Fruit fly (Drosophila melanogaster) whole organism, prepupa: ENCODE results near the gene dco.

ENCODE experiments used
- CG10631 ChIP-seq: fragments of 200-800 bp; sonication (Bioruptor generic); optimal IDR thresholded peaks from 2 replicates; lab custom pipeline; 2016; ENCODE audit warnings: missing biosample characterization, missing genetic modification characterization
- CG10669 ChIP-seq: fragments of 200-800 bp; sonication (Bioruptor generic); optimal IDR thresholded peaks from 3 replicates; lab custom pipeline; 2018; ENCODE audit warnings: missing biosample characterization, mild to moderate bottlenecking, missing genetic modification characterization, moderate library complexity
- CG11294 ChIP-seq: fragments of 200-800 bp; sonication (Bioruptor generic); IDR thresholded peaks from 2 replicates; pipeline ENCODE4 v1.3.6; 2022; ENCODE audit warnings: missing biosample characterization, missing genetic modification characterization
- CG11762 ChIP-seq: fragments of 200-800 bp; sonication (Bioruptor generic); optimal IDR thresholded peaks from 3 replicates; lab custom pipeline; 2016; ENCODE audit warnings: missing biosample characterization, missing genetic modification characterization; ENCODE audit not compliant: insufficient read depth
- CG15336 ChIP-seq: fragments of 200-800 bp; sonication (Bioruptor generic); IDR thresholded peaks from 2 replicates; pipeline ENCODE4 v1.3.6; 2022; ENCODE audit warnings: missing biosample characterization, missing genetic modification characterization
- CG1621 ChIP-seq: fragments of 200-800 bp; sonication (Bioruptor generic); optimal IDR thresholded peaks from 3 replicates; lab custom pipeline; 2018; ENCODE audit warnings: missing biosample characterization, mild to moderate bottlenecking, missing genetic modification characterization
- CG3032 ChIP-seq: fragments of 200-800 bp; optimal IDR thresholded peaks from 2 replicates; lab custom pipeline; 2019; ENCODE audit warnings: missing biosample characterization, mild to moderate bottlenecking, missing genetic modification characterization, moderate library complexity
- CG4318 ChIP-seq: fragments of 200-800 bp; sonication (Bioruptor generic); optimal IDR thresholded peaks from 3 replicates; lab custom pipeline; 2017; ENCODE audit warnings: missing biosample characterization, mild to moderate bottlenecking, missing genetic modification characterization
- CG6163 ChIP-seq: fragments of 200-800 bp; sonication (Bioruptor generic); IDR thresholded peaks from 3 replicates; pipeline ENCODE4 v1.3.6; 2022; ENCODE audit warnings: missing biosample characterization, missing genetic modification characterization
- CG6792 ChIP-seq: fragments of 200-800 bp; sonication (Bioruptor generic); optimal IDR thresholded peaks from 3 replicates; lab custom pipeline; 2016; ENCODE audit warnings: missing biosample characterization, missing genetic modification characterization
- CG6808 ChIP-seq: fragments of 200-800 bp; sonication (Bioruptor generic); optimal IDR thresholded peaks from 3 replicates; lab custom pipeline; 2017; ENCODE audit warnings: missing biosample characterization, missing genetic modification characterization, mild to moderate bottlenecking, moderate library complexity, missing genetic modification reagents
- CG6854 ChIP-seq: fragments of 200-800 bp; sonication (Bioruptor generic); optimal IDR thresholded peaks from 2 replicates; lab custom pipeline; 2017; ENCODE audit warnings: missing biosample characterization, mild to moderate bottlenecking, missing genetic modification characterization
- CG7368 ChIP-seq: fragments of 200-800 bp; sonication (Bioruptor generic); optimal IDR thresholded peaks from 3 replicates; lab custom pipeline; 2016; ENCODE audit warnings: missing biosample characterization, missing genetic modification characterization
- CG8119 ChIP-seq: fragments of 200-800 bp; sonication (Bioruptor generic); IDR thresholded peaks from 3 replicates; pipeline ENCODE4 v1.3.6; 2022; ENCODE audit warnings: missing biosample characterization, missing genetic modification characterization
- CG9139 ChIP-seq: fragments of 200-800 bp; sonication (Bioruptor generic); optimal IDR thresholded peaks from 3 replicates; lab custom pipeline; 2017; ENCODE audit warnings: missing biosample characterization, mild to moderate bottlenecking, missing genetic modification characterization
- Eip78C ChIP-seq: fragments of 200-800 bp; sonication (Bioruptor generic); peaks from one replicate; lab custom pipeline; 2016; ENCODE audit warnings: missing biosample characterization, missing genetic modification characterization
- Ets21C ChIP-seq: fragments of 200-800 bp; sonication (Bioruptor generic); optimal IDR thresholded peaks from 3 replicates; lab custom pipeline; 2016; ENCODE audit warnings: missing biosample characterization, missing genetic modification characterization
- Ets96B ChIP-seq: fragments of 200-800 bp; optimal IDR thresholded peaks from 2 replicates; lab custom pipeline; 2019; ENCODE audit warnings: missing biosample characterization, mild to moderate bottlenecking, missing genetic modification characterization, moderate library complexity
- Gug ChIP-seq: fragments of 200-800 bp; sonication (Bioruptor generic); IDR thresholded peaks from 2 replicates; pipeline ENCODE4 v1.3.6; 2022; ENCODE audit warnings: missing biosample characterization, missing genetic modification characterization
- Hr39 ChIP-seq: fragments of 200-800 bp; sonication (Bioruptor generic); optimal IDR thresholded peaks from 2 replicates; lab custom pipeline; 2016; ENCODE audit warnings: missing biosample characterization, missing genetic modification characterization
- Sox102F ChIP-seq: fragments of 200-800 bp; sonication (Bioruptor generic); optimal IDR thresholded peaks from 2 replicates; lab custom pipeline; 2016; ENCODE audit warnings: missing biosample characterization, mild to moderate bottlenecking, missing genetic modification characterization
- Sox14 ChIP-seq: fragments of 200-800 bp; sonication (Bioruptor generic); optimal IDR thresholded peaks from 3 replicates; lab custom pipeline; 2016; ENCODE audit warnings: missing biosample characterization, missing genetic modification characterization
- acj6 ChIP-seq: fragments of 200-800 bp; sonication (Bioruptor generic); optimal IDR thresholded peaks from 3 replicates; lab custom pipeline; 2016; ENCODE audit warnings: missing biosample characterization, missing genetic modification characterization
- cyc ChIP-seq: fragments of 200-800 bp; sonication (Bioruptor generic); optimal IDR thresholded peaks from 3 replicates; lab custom pipeline; 2016; ENCODE audit warnings: missing biosample characterization, missing genetic modification characterization
- eg ChIP-seq: fragments of 200-800 bp; sonication (Bioruptor generic); IDR thresholded peaks from 3 replicates; pipeline ENCODE4 v1.3.6; 2022; ENCODE audit warnings: missing biosample characterization, missing genetic modification characterization
- esn ChIP-seq: fragments of 200-800 bp; sonication (Bioruptor generic); optimal IDR thresholded peaks from 2 replicates; lab custom pipeline; 2016; ENCODE audit warnings: missing biosample characterization, mild to moderate bottlenecking, missing genetic modification characterization, moderate library complexity
- fd59A ChIP-seq: fragments of 200-800 bp; sonication (Bioruptor generic); optimal IDR thresholded peaks from 2 replicates; lab custom pipeline; 2017; ENCODE audit warnings: missing biosample characterization, mild to moderate bottlenecking, missing genetic modification characterization, missing genetic modification reagents
- fd85E ChIP-seq: fragments of 200-800 bp; sonication (Bioruptor generic); optimal IDR thresholded peaks from 3 replicates; lab custom pipeline; 2016; ENCODE audit warnings: missing biosample characterization, missing genetic modification characterization
- fkh ChIP-seq: fragments of 200-800 bp; sonication (Bioruptor generic); optimal IDR thresholded peaks from 3 replicates; lab custom pipeline; 2017; ENCODE audit warnings: missing biosample characterization, mild to moderate bottlenecking, missing genetic modification characterization, moderate library complexity
- lz ChIP-seq: fragments of 200-800 bp; sonication (Bioruptor generic); optimal IDR thresholded peaks from 3 replicates; lab custom pipeline; 2016; ENCODE audit warnings: missing biosample characterization, missing genetic modification characterization
- pdm3 ChIP-seq: fragments of 200-800 bp; sonication (Bioruptor generic); optimal IDR thresholded peaks from 3 replicates; lab custom pipeline; 2016; ENCODE audit warnings: missing biosample characterization, missing genetic modification characterization
- svp ChIP-seq: fragments of 200-800 bp; sonication (Bioruptor generic); peaks from one replicate; lab custom pipeline; 2016; ENCODE audit warnings: missing biosample characterization, missing genetic modification characterization

dco gene

DNA sequence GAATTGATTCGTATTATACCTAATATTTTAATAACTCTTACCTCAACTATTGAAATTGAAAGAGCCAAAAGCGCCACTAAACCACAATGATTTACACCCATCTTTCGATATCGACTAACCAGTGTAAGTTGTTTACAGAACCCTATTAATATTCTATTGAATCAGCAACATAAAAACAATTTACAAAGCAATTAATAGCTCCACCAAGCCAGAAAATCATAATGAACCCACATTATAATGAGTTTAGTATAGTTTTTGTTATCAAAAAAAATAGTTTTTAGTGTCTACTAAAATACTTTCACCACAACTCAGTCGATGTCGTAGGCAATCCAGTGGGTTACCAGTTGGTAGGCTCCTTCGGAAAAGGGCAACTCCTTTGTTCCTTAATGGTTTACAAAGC lies 16.0 kb downstream of the dco start, which contains the start of gene CG33920:
CG33920 (minus strand) TSS at position 101 of the 400 bp plus-strand sequence.
- TF ChIP-seq CG6854 (GFP tag; lab: Kevin White, UChicago) (no peak), fd85E (no peak), eg (GFP tag; lab: Robert Waterston, UW) (no peak), Sox14 (GFP tag; lab: Kevin White, UChicago) (no peak), CG1621 (tag; lab: Kevin White, UChicago) (no peak), pdm3 (no peak), CG3032 (tag; lab: Kevin White, UChicago) (no peak), Sox102F (GFP tag; lab: Kevin White, UChicago) (no peak), CG10669 (no peak), fd59A (no peak), Ets96B (tag; lab: Kevin White, UChicago) (no peak)

DNA sequence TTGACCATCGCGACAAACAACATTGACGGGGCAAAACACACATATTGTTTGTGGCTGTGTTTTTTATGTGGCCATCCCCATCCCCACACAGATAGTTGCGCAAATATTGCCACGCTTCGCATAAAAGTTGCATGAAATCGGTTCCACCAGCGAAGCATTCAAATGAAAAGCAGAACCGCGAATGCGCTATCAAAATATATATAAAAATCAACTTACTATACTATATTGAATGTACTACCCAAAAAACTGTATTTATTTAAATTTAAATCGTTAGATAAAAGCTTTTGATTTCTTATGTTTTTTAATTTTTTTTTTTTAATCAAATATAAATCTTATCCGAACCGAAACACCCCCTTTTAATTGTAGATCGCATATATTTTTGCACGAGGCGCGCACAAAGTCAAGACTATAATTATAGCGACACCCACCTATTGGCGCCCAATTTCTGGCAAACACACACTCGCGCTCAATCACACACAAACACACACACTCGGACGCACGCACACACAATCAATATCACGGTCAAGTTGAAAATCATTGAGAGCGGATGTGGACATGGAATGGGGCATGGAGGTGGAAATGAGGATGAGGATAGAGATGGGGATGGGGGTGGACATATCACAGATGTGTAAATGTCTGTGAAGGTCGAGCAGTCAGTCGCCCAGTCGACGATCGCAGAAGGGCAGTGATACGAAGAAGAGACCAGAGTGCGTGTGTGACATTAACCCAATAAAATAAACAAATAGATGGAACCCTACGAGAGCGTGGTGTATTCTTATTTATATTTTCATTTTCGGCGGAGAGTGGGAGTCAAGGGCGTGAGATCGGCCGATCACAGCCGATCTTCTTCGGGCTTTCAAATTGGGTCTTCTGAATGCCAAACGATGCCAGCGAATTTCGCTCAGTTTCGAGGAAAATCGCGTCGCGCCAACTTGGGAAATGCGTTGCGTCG lies 22.3 kb downstream of the dco start, which contains the start of gene CanA1:
CanA1 (plus strand) TSS at position 902 of the 952 bp plus-strand sequence.
- TF ChIP-seq eg (GFP tag; lab: Robert Waterston, UW) = peak; percentile 47; the same call in 1 of the 3 replicates
- 0 out of 2 replicates have a peak, but pooled peaks have one; percentile 17 for TF ChIP-seq CG15336 (GFP tag; lab: Robert Waterston, UW)
- TF ChIP-seq CG8119 (GFP tag; lab: Robert Waterston, UW) = 0 out of 3 replicates have a peak, but pooled peaks have one; percentile 31
- no peak for TF ChIP-seq CG6163
- no peak for TF ChIP-seq esn (GFP tag; lab: Kevin White, UChicago)
- TF ChIP-seq cyc (GFP tag; lab: Kevin White, UChicago) = no peak
- no peak for TF ChIP-seq CG11762 (GFP tag; lab: Kevin White, UChicago)

DNA sequence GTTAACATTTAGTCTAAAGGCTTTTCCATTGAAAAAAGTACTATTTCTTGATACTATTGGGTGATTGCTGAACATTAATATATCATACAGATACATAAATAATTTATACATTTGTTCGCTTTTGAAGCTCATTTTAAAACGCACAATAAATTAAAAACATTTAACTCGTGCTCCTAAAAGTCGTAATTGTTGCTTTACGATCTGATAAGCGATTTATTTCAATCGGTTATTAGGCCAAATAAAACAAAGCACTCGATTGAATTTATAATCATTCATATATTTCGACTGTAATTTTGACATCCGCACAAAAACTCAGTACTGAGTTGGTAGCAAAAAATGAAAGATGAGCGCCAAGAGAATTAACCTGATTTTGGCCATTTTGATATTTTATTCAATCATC lies 26.0 kb downstream of the dco start, which contains the start of gene CG33773:
CG33773 (plus strand) TSS at position 301 of the 400 bp plus-strand sequence.
- TF ChIP-seq Ets96B (tag; lab: Kevin White, UChicago) (no peak), Sox102F (GFP tag; lab: Kevin White, UChicago) (no peak), CG6792 (no peak), CG1621 (tag; lab: Kevin White, UChicago) (no peak), Ets21C (GFP tag; lab: Kevin White, UChicago) (no peak), fd59A (no peak)
- TF ChIP-seq, all 60 proteins: peak for 0

DNA sequence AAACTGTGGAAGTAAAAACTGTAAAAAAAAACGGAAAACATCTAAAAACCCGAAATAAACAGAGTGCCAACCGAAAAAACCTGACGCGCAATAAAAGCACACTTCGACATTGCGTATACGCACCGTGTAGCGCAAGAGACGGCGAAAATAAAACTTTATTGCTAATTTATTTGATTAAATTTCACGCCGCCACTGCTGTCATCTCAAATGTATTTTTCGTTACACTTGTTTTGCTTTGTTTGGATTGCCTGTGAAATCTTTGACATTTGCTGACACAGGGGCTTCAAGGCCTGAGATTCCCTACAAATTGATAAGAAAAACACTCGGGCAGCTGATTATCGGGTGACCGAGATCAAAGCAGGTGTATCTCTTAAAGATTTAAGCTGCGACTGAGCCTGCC lies 40.2 kb downstream of the dco start:
- TF ChIP-seq CG9139 (no peak), Hr39 (GFP tag; lab: Kevin White, UChicago) (no peak), pdm3 (no peak), CG1621 (tag; lab: Kevin White, UChicago) (no peak), CG15336 (GFP tag; lab: Robert Waterston, UW) (no peak), esn (GFP tag; lab: Kevin White, UChicago) (no peak), CG4318 (GFP tag; lab: Kevin White, UChicago) (no peak), CG11762 (GFP tag; lab: Kevin White, UChicago) (no peak), Eip78C (GFP tag; lab: Kevin White, UChicago) (no peak), Sox102F (GFP tag; lab: Kevin White, UChicago) (no peak), CG10631 (GFP tag; lab: Kevin White, UChicago) (no peak), CG7368 (no peak), Gug (GFP tag; lab: Robert Waterston, UW) (no peak), CG6808 (no peak), fkh (GFP tag; lab: Kevin White, UChicago) (no peak), lz (GFP tag; lab: Kevin White, UChicago) (no peak)
- TF ChIP-seq, all 60 proteins: peak for 0

DNA sequence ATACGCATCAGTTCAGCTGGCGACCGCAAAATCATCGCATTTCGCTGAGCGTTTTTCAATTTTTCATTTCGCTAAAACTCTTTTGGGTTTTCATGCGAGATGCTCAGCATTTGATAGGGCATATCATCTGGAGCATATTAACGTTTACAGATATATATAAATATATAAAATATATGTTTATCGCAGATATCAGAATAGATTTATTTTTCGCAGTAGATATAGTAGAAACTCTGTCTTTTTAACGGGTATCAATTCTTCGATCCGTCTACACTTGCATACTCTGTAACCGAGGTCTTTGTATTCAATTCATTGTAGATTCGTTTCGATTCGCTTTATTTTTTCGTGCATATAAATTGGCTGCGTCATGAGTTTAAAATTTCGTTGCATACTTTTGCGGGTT lies 41.3 kb downstream of the dco start:
- TF ChIP-seq acj6 (GFP tag; lab: Kevin White, UChicago) (no peak), svp (GFP tag; lab: Kevin White, UChicago) (peak; percentile 50), CG11294 (GFP tag; lab: Robert Waterston, UW) (0 out of 2 replicates have a peak, but pooled peaks have one; percentile 24), CG9139 (no peak)
- TF ChIP-seq, all 60 proteins: peak for 2
